Worm (Caenorhabditis elegans) whole organism, L4 larva: Measurements from ENCODE around the gene nmr-1.

Experiments
- T20F7.1 ChIP-seq: fragments of 200-800 bp; sonication (Bioruptor generic); optimal IDR thresholded peaks from 2 replicates; lab custom pipeline; 2018; ENCODE audit warnings: mild to moderate bottlenecking, missing genetic modification characterization, missing compliant biosample characterization
- Y48G9A.11 ChIP-seq: fragments of 200-800 bp; sonication (Bioruptor generic); IDR thresholded peaks from 2 replicates; pipeline ENCODE4 v1.3.6; 2022; ENCODE audit warnings: missing genetic modification reagents, missing genetic modification characterization, missing compliant biosample characterization
- ZK337.2 ChIP-seq: fragments of 200-800 bp; sonication (Bioruptor generic); IDR thresholded peaks from 2 replicates; pipeline ENCODE4 v1.3.6; 2022; ENCODE audit warnings: missing genetic modification reagents, missing genetic modification characterization, missing compliant biosample characterization
- aly-2 ChIP-seq: sonication (generic microtip); optimal IDR thresholded peaks from 2 replicates; lab custom pipeline; 2018; ENCODE audit warnings: missing biosample characterization, missing genetic modification characterization
- attf-4 ChIP-seq: sonication (generic microtip); optimal IDR thresholded peaks from 3 replicates; lab custom pipeline; 2017; ENCODE audit warnings: missing biosample characterization, missing genetic modification characterization
- ceh-20 ChIP-seq: fragments of 200-800 bp; sonication (Bioruptor generic); IDR thresholded peaks from 2 replicates; pipeline ENCODE4 v1.3.6; 2022; ENCODE audit warnings: missing genetic modification reagents, missing genetic modification characterization, missing compliant biosample characterization
- daf-12 ChIP-seq: fragments of 150-350 bp; optimal IDR thresholded peaks from 2 replicates; lab custom pipeline; 2014; ENCODE audit warnings: missing biosample characterization, missing genetic modification reagents, missing genetic modification characterization
- daf-8 ChIP-seq: fragments of 200-800 bp; sonication (Bioruptor generic); IDR thresholded peaks from 2 replicates; pipeline ENCODE4 v1.3.6; 2022; ENCODE audit warnings: missing genetic modification characterization, missing compliant biosample characterization
- dmd-6 ChIP-seq: fragments of 200-800 bp; sonication (Bioruptor generic); IDR thresholded peaks from 2 replicates; pipeline ENCODE4 v1.3.6; 2022; ENCODE audit warnings: missing genetic modification reagents, missing genetic modification characterization, missing compliant biosample characterization
- dpl-1 ChIP-seq: fragments of 150-350 bp; optimal IDR thresholded peaks from 2 replicates; lab custom pipeline; 2014; ENCODE audit warnings: missing biosample characterization, missing genetic modification reagents, missing genetic modification characterization
- egl-27 ChIP-seq: sonication (generic microtip); optimal IDR thresholded peaks from 3 replicates; lab custom pipeline; 2017; ENCODE audit warnings: missing biosample characterization, missing genetic modification reagents, missing genetic modification characterization
- jun-1 ChIP-seq: fragments of 150-350 bp; optimal IDR thresholded peaks from 2 replicates; lab custom pipeline; 2014; ENCODE audit warnings: missing biosample characterization, missing genetic modification reagents, missing genetic modification characterization
- lin-1 ChIP-seq: fragments of 200-800 bp; sonication (Bioruptor generic); IDR thresholded peaks from 2 replicates; pipeline ENCODE4 v1.3.6; 2022; ENCODE audit warnings: missing genetic modification reagents, missing genetic modification characterization, missing compliant biosample characterization
- lin-38 ChIP-seq: fragments of 200-800 bp; sonication (Bioruptor generic); IDR thresholded peaks from 2 replicates; pipeline ENCODE4 v1.3.6; 2022; ENCODE audit warnings: missing genetic modification reagents, missing genetic modification characterization, missing compliant biosample characterization
- lsy-2 ChIP-seq, 2 experiments: fragments of 150-350 bp in 1 of 2; sonication (generic microtip) in 1 of 2; optimal IDR thresholded peaks; 2 replicates each; lab custom pipeline; 2014 to 2017; ENCODE audit warnings: missing biosample characterization in 2 of 2, missing genetic modification characterization in 2 of 2
- madf-5 ChIP-seq, 2 experiments: fragments of 200-800 bp; sonication (Bioruptor generic); IDR thresholded peaks; 2 replicates each; pipeline ENCODE4 v1.3.6; 2022; ENCODE audit warnings: missing compliant biosample characterization in 2 of 2, missing genetic modification characterization in 2 of 2
- madf-9 ChIP-seq: fragments of 200-800 bp; sonication (Bioruptor generic); conservative IDR thresholded peaks from 2 replicates; pipeline ENCODE4 v1.3.6; 2022; ENCODE audit warnings: missing genetic modification reagents, missing genetic modification characterization, missing compliant biosample characterization
- mdt-29 ChIP-seq: fragments of 200-800 bp; sonication (Bioruptor generic); IDR thresholded peaks from 2 replicates; pipeline ENCODE4 v1.3.6; 2022; ENCODE audit warnings: missing genetic modification reagents, missing genetic modification characterization, missing compliant biosample characterization
- mxl-2 ChIP-seq: fragments of 200-800 bp; sonication (Bioruptor generic); conservative IDR thresholded peaks from 2 replicates; pipeline ENCODE4 v1.3.6; 2022; ENCODE audit warnings: missing genetic modification reagents, missing genetic modification characterization, missing compliant biosample characterization
- mxl-3 ChIP-seq: fragments of 200-800 bp; sonication (Bioruptor generic); optimal IDR thresholded peaks from 2 replicates; lab custom pipeline; 2018; ENCODE audit warnings: mild to moderate bottlenecking, missing genetic modification characterization, missing compliant biosample characterization
- nhr-11 ChIP-seq: fragments of 150-350 bp; optimal IDR thresholded peaks from 2 replicates; lab custom pipeline; 2014; ENCODE audit warnings: missing biosample characterization, missing genetic modification characterization
- nhr-6 ChIP-seq: fragments of 150-350 bp; optimal IDR thresholded peaks from 2 replicates; lab custom pipeline; 2014; ENCODE audit warnings: missing biosample characterization, missing genetic modification characterization
- pqm-1 ChIP-seq: sonication (generic microtip); optimal IDR thresholded peaks from 2 replicates; lab custom pipeline; 2017; ENCODE audit warnings: missing biosample characterization, missing genetic modification characterization
- rbr-2 ChIP-seq: sonication (generic microtip); optimal IDR thresholded peaks from 2 replicates; lab custom pipeline; 2016; ENCODE audit warnings: missing genotype, missing genetic modification characterization, missing compliant biosample characterization
- set-16 ChIP-seq: fragments of 200-800 bp; sonication (Bioruptor generic); IDR thresholded peaks from 2 replicates; pipeline ENCODE4 v1.3.6; 2022; ENCODE audit warnings: missing genetic modification reagents, missing genetic modification characterization, missing compliant biosample characterization
- snpc-1.2 ChIP-seq: fragments of 200-800 bp; sonication (Bioruptor generic); IDR thresholded peaks from 2 replicates; pipeline ENCODE4 v1.3.6; 2022; ENCODE audit warnings: missing genetic modification reagents, missing genetic modification characterization, missing compliant biosample characterization
- tag-97 ChIP-seq: fragments of 200-800 bp; sonication (Bioruptor generic); IDR thresholded peaks from 2 replicates; pipeline ENCODE4 v1.3.6; 2022; ENCODE audit warnings: missing genetic modification characterization, missing compliant biosample characterization
- tra-1 ChIP-seq: fragments of 200-800 bp; sonication (Bioruptor generic); IDR thresholded peaks from 2 replicates; pipeline ENCODE4 v1.3.6; 2022; ENCODE audit warnings: missing genetic modification reagents, missing genetic modification characterization, missing compliant biosample characterization
- unc-62 ChIP-seq, 3 experiments: fragments of 150-350 bp in 1 of 3; sonication (generic microtip); optimal IDR thresholded peaks in 2 of 3; peaks in 1 of 3; 1 replicate in 1 of 3; 2 replicates in 2 of 3; lab custom pipeline; 2014 to 2017; ENCODE audit warnings: missing biosample characterization in 3 of 3, missing genetic modification characterization in 3 of 3, missing genetic modification reagents in 3 of 3, missing genotype in 1 of 3
- zag-1 ChIP-seq: fragments of 150-350 bp; optimal IDR thresholded peaks from 2 replicates; lab custom pipeline; 2014; ENCODE audit warnings: missing biosample characterization, missing genetic modification characterization
- zfp-3 ChIP-seq: fragments of 200-800 bp; sonication (Bioruptor generic); conservative IDR thresholded peaks from 2 replicates; pipeline ENCODE4 v1.3.6; 2022; ENCODE audit warnings: missing genetic modification reagents, missing genetic modification characterization, missing compliant biosample characterization
- zip-11 ChIP-seq: fragments of 200-800 bp; sonication (Bioruptor generic); IDR thresholded peaks from 2 replicates; pipeline ENCODE4 v1.3.6; 2022; ENCODE audit warnings: missing genetic modification characterization, missing compliant biosample characterization
- ztf-11 ChIP-seq: fragments of 150-350 bp; optimal IDR thresholded peaks from 2 replicates; lab custom pipeline; 2014; ENCODE audit warnings: missing biosample characterization, missing genetic modification characterization

The nmr-1 gene

DNA sequence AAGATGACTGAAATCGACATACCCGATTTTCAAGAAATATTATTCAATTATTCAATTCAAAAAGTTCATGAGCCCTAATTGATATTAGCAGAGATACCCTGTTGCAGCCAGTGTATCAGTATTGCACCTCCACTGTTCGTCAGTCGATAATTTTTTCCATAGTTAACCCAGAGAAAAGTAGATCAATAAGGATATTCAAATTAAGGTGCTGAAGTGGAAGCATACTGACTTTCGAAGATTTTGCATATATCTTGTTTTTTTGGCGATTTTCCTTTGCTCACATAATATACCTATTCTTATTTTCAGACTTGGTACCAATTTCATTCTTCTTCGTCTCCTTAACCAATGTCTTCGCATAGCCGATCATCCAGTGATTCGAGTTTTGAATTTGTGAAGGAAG, 27.5 kb downstream of the nmr-1 start, which contains the start of gene EEED8.15:
TSS of gene EEED8.15 (plus strand) at position 301 of the 400 bp plus-strand sequence.
- TF ChIP-seq T20F7.1 (GFP tag; lab: Kevin White, UChicago) (no peak), unc-62 (GFP tag; optimal IDR thresholded peaks at IDR 0.05 in 1 of 2; lab: Kevin White, UChicago) (peak in 1 of 2 experiments; percentile 57), unc-62 (tag; optimal IDR thresholded peaks at IDR 0.05; lab: Kevin White, UChicago) (no peak)
- TF ChIP-seq, all 104 proteins: peak for 1

ce11 chrII:5418317-5418716, 28.1 kb downstream of the nmr-1 start:
- TF ChIP-seq daf-12 (tag; lab: Kevin White, UChicago) (no peak), madf-9 (GFP tag; lab: Robert Waterston, UW) (no peak), aly-2 (tag; lab: Kevin White, UChicago) (no peak), mxl-3 (GFP tag; lab: Kevin White, UChicago) (no peak), attf-4 (tag; lab: Kevin White, UChicago) (no peak), jun-1 (tag; lab: Kevin White, UChicago) (no peak), mdt-29 (GFP tag; lab: Robert Waterston, UW) (no peak), pqm-1 (tag; lab: Kevin White, UChicago) (no peak), dmd-6 (GFP tag; lab: Robert Waterston, UW) (no peak), set-16 (GFP tag; lab: Robert Waterston, UW) (no peak)

DNA sequence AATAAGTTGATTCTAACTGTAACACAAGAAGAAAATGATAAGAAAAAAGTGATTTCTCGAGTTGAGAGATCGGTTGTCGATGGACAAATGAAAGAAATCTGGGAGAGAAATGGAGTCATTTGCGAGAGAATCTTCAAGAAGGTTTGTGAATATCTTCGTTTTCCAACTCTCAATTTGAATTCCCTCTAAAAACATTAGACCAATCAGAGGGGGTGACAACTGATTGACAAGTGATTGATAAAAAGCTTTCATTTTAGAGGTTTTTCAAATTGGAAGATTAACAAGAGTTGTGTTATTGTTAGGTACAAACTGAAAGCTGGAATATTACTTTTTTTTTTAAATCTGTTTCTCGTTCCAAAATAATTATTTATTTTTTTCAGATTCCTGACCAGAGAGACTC, 28.5 kb downstream of the nmr-1 start:
- no peak for TF ChIP-seq lsy-2 (tag; optimal IDR thresholded peaks at IDR 0.05; lab: Kevin White, UChicago)
- no peak for TF ChIP-seq dpl-1
- no peak for TF ChIP-seq nhr-11 (tag; lab: Kevin White, UChicago)
- TF ChIP-seq set-16 (GFP tag; lab: Robert Waterston, UW) = no peak
- TF ChIP-seq daf-12 (tag; lab: Kevin White, UChicago) = no peak
- TF ChIP-seq madf-5 (GFP tag; IDR thresholded peaks at IDR 0.05; lab: Robert Waterston, UW) = no peak
- TF ChIP-seq snpc-1.2 (GFP tag; lab: Robert Waterston, UW) = no peak
- TF ChIP-seq zag-1 (tag; lab: Kevin White, UChicago) = no peak
- no peak for TF ChIP-seq daf-8 (GFP tag; lab: Robert Waterston, UW)
- no peak for TF ChIP-seq lin-38
- TF ChIP-seq attf-4 (tag; lab: Kevin White, UChicago) = no peak
- no peak for TF ChIP-seq egl-27 (tag; lab: Kevin White, UChicago)
- TF ChIP-seq ZK337.2 (GFP tag; lab: Robert Waterston, UW) = no peak
- no peak for TF ChIP-seq ceh-20 (GFP tag; lab: Robert Waterston, UW)
- TF ChIP-seq tra-1 (GFP tag; lab: Robert Waterston, UW) = no peak
- TF ChIP-seq unc-62 (GFP tag; optimal IDR thresholded peaks at IDR 0.05 in 1 of 2; lab: Kevin White, UChicago) = no peak
- TF ChIP-seq unc-62 (tag; optimal IDR thresholded peaks at IDR 0.05; lab: Kevin White, UChicago) = no peak
- no peak for TF ChIP-seq lin-1
- TF ChIP-seq nhr-6 (tag; lab: Kevin White, UChicago) = no peak
- no peak for TF ChIP-seq Y48G9A.11 (GFP tag; lab: Robert Waterston, UW)
- no peak for TF ChIP-seq zip-11 (GFP tag; lab: Robert Waterston, UW)

- TF ChIP-seq tag-97 = no peak
- TF ChIP-seq unc-62 (GFP tag; optimal IDR thresholded peaks at IDR 0.05 in 1 of 2; lab: Kevin White, UChicago) = peak in 1 of 2 experiments; percentile 90
- no peak for TF ChIP-seq unc-62 (tag; optimal IDR thresholded peaks at IDR 0.05; lab: Kevin White, UChicago)
Observed at ce11 chrII:5416204-5416764, 30.1 kb downstream of the nmr-1 start, which contains the start of gene EEED8.2. EEED8.2 (plus strand) TSS chrII:5416714.

DNA sequence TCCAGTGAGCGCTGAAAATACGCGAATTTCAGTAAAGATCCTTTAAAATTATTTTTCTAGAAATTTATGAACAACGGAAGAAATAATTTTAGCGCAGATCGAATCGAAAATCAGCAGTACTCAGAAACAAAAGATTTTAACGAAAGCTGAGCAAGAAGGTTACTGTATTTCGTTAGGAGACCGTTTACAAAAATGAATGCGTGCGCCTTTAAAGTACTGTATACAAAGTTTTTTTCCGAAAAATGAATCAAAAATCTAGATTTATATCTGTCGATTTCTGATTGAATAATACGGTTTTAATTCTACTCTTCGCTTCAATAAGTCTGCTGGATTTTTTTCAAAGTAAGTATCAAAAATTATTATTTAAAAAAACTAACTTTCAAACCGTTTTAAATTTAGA, 32.4 kb downstream of the nmr-1 start, which contains the start of the genes EEED8.14 and EEED8.3:
TSS of gene EEED8.14 (minus strand) at position 13 of the 400 bp plus-strand sequence.
TSS of gene EEED8.3 (plus strand) at position 237 of the 400 bp plus-strand sequence.
- TF ChIP-seq ztf-11 (tag; lab: Kevin White, UChicago) (no peak), dmd-6 (GFP tag; lab: Robert Waterston, UW) (no peak), zfp-3 (no peak), mxl-2 (GFP tag; lab: Robert Waterston, UW) (no peak), rbr-2 (tag; lab: Kevin White, UChicago) (no peak)
